Worm (Caenorhabditis elegans) whole organism, L1 larva: ENCODE measurements around the gene ZK1307.7.

ENCODE experiments used
- C16A3.4 ChIP-seq: fragments of 150-350 bp; optimal IDR thresholded peaks from 2 replicates; lab custom pipeline; 2014; ENCODE audit warnings: missing biosample characterization, missing genetic modification characterization
- F16B12.6 ChIP-seq: fragments of 150-350 bp; optimal IDR thresholded peaks from 2 replicates; lab custom pipeline; 2014; ENCODE audit warnings: missing biosample characterization, missing genetic modification characterization
- alr-1 ChIP-seq: fragments of 200-800 bp; sonication (Bioruptor generic); optimal IDR thresholded peaks from 2 replicates; lab custom pipeline; 2018; ENCODE audit warnings: borderline replicate concordance, mild to moderate bottlenecking, missing genetic modification characterization, missing compliant biosample characterization
- ama-1 ChIP-seq: fragments of 150-350 bp; optimal IDR thresholded peaks from 2 replicates; lab custom pipeline; 2014
- blmp-1 ChIP-seq: fragments of 150-350 bp; optimal IDR thresholded peaks from 2 replicates; lab custom pipeline; 2014; ENCODE audit warnings: missing biosample characterization, missing genetic modification characterization
- ceh-82 ChIP-seq, 3 experiments: fragments of 150-350 bp in 1 of 3; sonication (generic microtip) in 2 of 3; optimal IDR thresholded peaks; 2 replicates each; lab custom pipeline; 2014 to 2017; ENCODE audit warnings: missing biosample characterization in 3 of 3, missing genetic modification characterization in 3 of 3
- ces-1 ChIP-seq: fragments of 150-350 bp; optimal IDR thresholded peaks from 2 replicates; lab custom pipeline; 2014; ENCODE audit warnings: missing biosample characterization, missing genetic modification reagents, missing genetic modification characterization
- efl-1 ChIP-seq, 4 experiments: fragments of 150-350 bp; optimal IDR thresholded peaks in 3 of 4; peaks in 1 of 4; 1 replicate in 1 of 4; 2 replicates in 3 of 4; lab custom pipeline; 2014; ENCODE audit warnings: missing biosample characterization in 2 of 4, missing genetic modification characterization in 2 of 4, missing genetic modification reagents in 2 of 4
- elt-2 ChIP-seq: sonication (generic microtip); optimal IDR thresholded peaks from 2 replicates; lab custom pipeline; 2016; ENCODE audit warnings: missing genetic modification characterization, mild to moderate bottlenecking, inconsistent platforms, missing compliant biosample characterization, missing genetic modification reagents
- elt-3 ChIP-seq, 6 experiments: fragments of 150-350 bp in 1 of 6; sonication (generic microtip); optimal IDR thresholded peaks; 2 replicates each; lab custom pipeline; 2017 to 2018; ENCODE audit warnings: missing biosample characterization in 6 of 6, missing genetic modification characterization in 6 of 6, inconsistent platforms in 1 of 6
- ets-5 ChIP-seq: fragments of 200-800 bp; sonication (Bioruptor generic); IDR thresholded peaks from 2 replicates; pipeline ENCODE4 v1.3.6; 2022; ENCODE audit warnings: missing genetic modification characterization, missing compliant biosample characterization
- fos-1 ChIP-seq: fragments of 150-350 bp; optimal IDR thresholded peaks from 2 replicates; lab custom pipeline; 2014; ENCODE audit warnings: missing biosample characterization, missing genetic modification characterization
- grh-1 ChIP-seq: fragments of 200-800 bp; sonication (Bioruptor generic); IDR thresholded peaks from 2 replicates; pipeline ENCODE4 v1.3.6; 2022; ENCODE audit warnings: missing genetic modification reagents, missing genetic modification characterization, missing compliant biosample characterization
- hlh-4 ChIP-seq: sonication (generic microtip); optimal IDR thresholded peaks from 2 replicates; lab custom pipeline; 2016; ENCODE audit warnings: mild to moderate bottlenecking, missing genetic modification characterization, missing compliant biosample characterization
- lin-13 ChIP-seq: fragments of 150-350 bp; optimal IDR thresholded peaks from 2 replicates; lab custom pipeline; 2014; ENCODE audit warnings: missing biosample characterization, missing genetic modification reagents, missing genetic modification characterization
- lin-14 ChIP-seq: fragments of 200-800 bp; sonication (Bioruptor generic); optimal IDR thresholded peaks from 2 replicates; lab custom pipeline; 2018; ENCODE audit warnings: mild to moderate bottlenecking, missing genetic modification characterization, moderate library complexity, missing compliant biosample characterization
- lin-35 ChIP-seq, 2 experiments: fragments of 150-350 bp; optimal IDR thresholded peaks; 2 replicates each; lab custom pipeline; 2014; ENCODE audit warnings: missing biosample characterization in 2 of 2, missing genetic modification characterization in 2 of 2, missing genetic modification reagents in 2 of 2
- lsy-2 ChIP-seq, 2 experiments: fragments of 150-350 bp; optimal IDR thresholded peaks; 2 replicates each; lab custom pipeline; 2014; ENCODE audit warnings: missing biosample characterization in 2 of 2, missing genetic modification characterization in 2 of 2
- mdl-1 ChIP-seq, 2 experiments: fragments of 150-350 bp; optimal IDR thresholded peaks; 2 replicates each; lab custom pipeline; 2014 to 2017; ENCODE audit warnings: missing biosample characterization in 2 of 2, missing genetic modification characterization in 2 of 2, inconsistent platforms in 1 of 2
- nhr-11 ChIP-seq: fragments of 150-350 bp; optimal IDR thresholded peaks from 2 replicates; lab custom pipeline; 2014; ENCODE audit warnings: missing biosample characterization, missing genetic modification characterization
- nhr-12 ChIP-seq: sonication (generic microtip); optimal IDR thresholded peaks from 2 replicates; lab custom pipeline; 2017; ENCODE audit warnings: missing biosample characterization, missing genetic modification characterization
- nhr-19 ChIP-seq: fragments of 200-800 bp; sonication (Bioruptor generic); conservative IDR thresholded peaks from 2 replicates; pipeline ENCODE4 v1.3.6; 2022; ENCODE audit warnings: missing genetic modification characterization, missing compliant biosample characterization
- nhr-20 ChIP-seq: sonication (generic microtip); optimal IDR thresholded peaks from 2 replicates; lab custom pipeline; 2016; ENCODE audit warnings: mild to moderate bottlenecking, missing genetic modification characterization, missing compliant biosample characterization
- nhr-47 ChIP-seq: sonication (generic microtip); optimal IDR thresholded peaks from 2 replicates; lab custom pipeline; 2016; ENCODE audit warnings: mild to moderate bottlenecking, missing genetic modification characterization, moderate library complexity, missing compliant biosample characterization
- nhr-71 ChIP-seq: sonication (generic microtip); optimal IDR thresholded peaks from 2 replicates; lab custom pipeline; 2016; ENCODE audit warnings: mild to moderate bottlenecking, missing genetic modification characterization, moderate library complexity, missing compliant biosample characterization
- nhr-76 ChIP-seq: sonication (generic microtip); optimal IDR thresholded peaks from 2 replicates; lab custom pipeline; 2017; ENCODE audit warnings: missing biosample characterization, missing genetic modification characterization
- nhr-84 ChIP-seq: sonication (generic microtip); optimal IDR thresholded peaks from 2 replicates; lab custom pipeline; 2017; ENCODE audit warnings: missing biosample characterization, missing genetic modification characterization
- nhr-85 ChIP-seq: sonication (generic microtip); peaks from one replicate; lab custom pipeline; 2016; ENCODE audit warnings: missing genetic modification characterization, inconsistent platforms, missing compliant biosample characterization
- nhr-90 ChIP-seq: sonication (generic microtip); optimal IDR thresholded peaks from 2 replicates; lab custom pipeline; 2016; ENCODE audit warnings: mild to moderate bottlenecking, missing genetic modification characterization, missing compliant biosample characterization; ENCODE audit not compliant: poor library complexity
- pax-3 ChIP-seq: fragments of 200-800 bp; sonication (Bioruptor generic); optimal IDR thresholded peaks from 2 replicates; lab custom pipeline; 2018; ENCODE audit warnings: mild to moderate bottlenecking, missing genetic modification characterization, moderate library complexity, missing compliant biosample characterization
- pqm-1 ChIP-seq: sonication (generic microtip); optimal IDR thresholded peaks from 3 replicates; lab custom pipeline; 2017; ENCODE audit warnings: missing biosample characterization, missing genetic modification characterization
- rnt-1 ChIP-seq: sonication (generic microtip); optimal IDR thresholded peaks from 2 replicates; lab custom pipeline; 2016; ENCODE audit warnings: mild to moderate bottlenecking, missing genetic modification characterization, moderate library complexity, missing compliant biosample characterization
- snu-23 ChIP-seq: sonication (generic microtip); optimal IDR thresholded peaks from 2 replicates; lab custom pipeline; 2016; ENCODE audit warnings: missing genetic modification characterization, missing compliant biosample characterization
- sox-4 ChIP-seq: sonication (generic microtip); optimal IDR thresholded peaks from 2 replicates; lab custom pipeline; 2016; ENCODE audit warnings: missing genetic modification characterization, missing compliant biosample characterization
- tbx-2 ChIP-seq: sonication (generic microtip); optimal IDR thresholded peaks from 2 replicates; lab custom pipeline; 2016; ENCODE audit warnings: missing genetic modification characterization, missing compliant biosample characterization
- unc-130 ChIP-seq: fragments of 150-350 bp; optimal IDR thresholded peaks from 2 replicates; lab custom pipeline; 2017; ENCODE audit warnings: missing biosample characterization, missing genetic modification characterization, inconsistent platforms
- unc-98 ChIP-seq: fragments of 200-800 bp; sonication (Bioruptor generic); IDR thresholded peaks from 2 replicates; pipeline ENCODE4 v1.3.6; 2022; ENCODE audit warnings: missing genetic modification characterization, missing compliant biosample characterization
- vab-15 ChIP-seq: sonication (generic microtip); optimal IDR thresholded peaks from 2 replicates; lab custom pipeline; 2017; ENCODE audit warnings: missing genotype, mild to moderate bottlenecking, missing genetic modification characterization, missing compliant biosample characterization
- xbp-1 ChIP-seq: sonication (generic microtip); optimal IDR thresholded peaks from 2 replicates; lab custom pipeline; 2016; ENCODE audit warnings: missing genetic modification characterization, missing compliant biosample characterization
- zag-1 ChIP-seq: fragments of 150-350 bp; optimal IDR thresholded peaks from 2 replicates; lab custom pipeline; 2014; ENCODE audit warnings: missing biosample characterization, missing genetic modification characterization
- zip-4 ChIP-seq: fragments of 200-800 bp; sonication (Bioruptor generic); optimal IDR thresholded peaks from 2 replicates; lab custom pipeline; 2018; ENCODE audit warnings: mild to moderate bottlenecking, missing genetic modification characterization, moderate library complexity, missing compliant biosample characterization
- ztf-4 ChIP-seq: fragments of 150-350 bp; optimal IDR thresholded peaks from 2 replicates; lab custom pipeline; 2014; ENCODE audit warnings: missing biosample characterization, missing genetic modification characterization

The ZK1307.7 gene

DNA sequence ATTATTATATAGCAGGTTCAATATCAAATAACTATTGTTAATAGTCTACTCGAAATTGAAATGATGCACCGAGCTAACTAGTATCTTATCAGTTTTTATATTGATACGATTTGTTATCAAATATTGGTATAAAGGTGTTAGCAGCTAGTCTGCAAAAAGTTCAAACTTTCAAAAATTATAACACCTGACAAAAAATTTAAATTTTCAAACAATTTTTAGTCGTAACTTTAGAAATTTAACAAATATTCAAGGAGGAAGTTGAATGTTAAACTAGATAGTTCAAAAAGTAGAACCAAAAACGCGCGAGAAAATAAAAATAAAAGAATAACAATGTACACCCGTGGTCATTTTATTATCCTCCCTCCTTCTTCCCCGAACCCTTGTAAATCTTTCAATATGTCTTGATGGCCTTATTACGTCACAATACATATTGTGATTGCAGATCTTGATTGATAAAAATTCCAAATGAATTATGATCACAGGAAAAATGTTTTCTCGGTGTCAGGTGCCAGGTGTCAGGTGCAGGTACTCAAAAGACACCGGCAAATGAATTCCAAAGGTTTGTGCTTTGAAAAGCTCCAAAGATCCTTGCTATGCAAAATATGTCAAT lies 19.2 kb downstream of the ZK1307.7 start, which contains the start of gene ZK1307.1:
Gene ZK1307.1 (minus strand): TSS at position 51 of the 610 bp plus-strand sequence.
- TF ChIP-seq elt-2 (tag; lab: Kevin White, UChicago) (peak; percentile 32), ces-1 (GFP tag; lab: Kevin White, UChicago) (no peak), fos-1 (tag; lab: Kevin White, UChicago) (no peak), hlh-4 (tag; lab: Kevin White, UChicago) (no peak), grh-1 (GFP tag; lab: Robert Waterston, UW) (no peak), efl-1 (optimal IDR thresholded peaks at IDR 0.05; lab: Kevin White, UChicago) (no peak), efl-1 (GFP tag; optimal IDR thresholded peaks at IDR 0.05 in 1 of 2; lab: Kevin White, UChicago) (no peak), blmp-1 (peak; percentile 23), sox-4 (tag; lab: Kevin White, UChicago) (no peak)

DNA sequence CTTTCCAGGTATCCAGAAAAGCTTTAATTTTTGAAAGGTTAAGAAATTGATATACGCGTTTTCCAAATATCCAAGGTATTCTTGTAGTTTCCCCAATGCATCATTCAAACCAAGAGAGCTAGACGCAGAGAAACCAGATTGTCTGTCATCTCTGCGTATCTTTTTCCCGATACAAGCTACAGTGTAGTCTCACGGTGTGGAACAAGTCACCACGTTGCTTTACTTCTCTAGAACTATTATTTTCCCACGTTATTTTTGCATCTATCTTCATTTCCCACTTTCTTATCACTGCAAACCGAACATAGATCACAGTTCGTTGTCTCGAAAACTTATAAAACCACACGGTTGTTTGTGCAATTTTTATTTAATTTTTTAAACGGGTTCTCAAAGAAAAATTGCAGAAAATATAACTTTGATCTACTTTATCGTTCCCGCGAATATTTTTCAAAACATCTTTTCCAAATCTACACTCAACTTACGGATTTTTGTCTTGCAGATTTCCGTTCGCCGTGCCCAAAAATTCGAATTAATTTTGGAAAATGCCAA lies 19.9 kb downstream of the ZK1307.7 start, which contains the start of gene gstk-1:
Gene gstk-1 (plus strand): TSS at position 496 of the 546 bp plus-strand sequence.
- TF ChIP-seq C16A3.4 (tag; lab: Kevin White, UChicago) (peak; percentile 11), nhr-47 (tag; lab: Kevin White, UChicago) (peak; percentile 39), nhr-85 (peak; percentile 78), vab-15 (tag; lab: Kevin White, UChicago) (no peak), nhr-11 (tag; lab: Kevin White, UChicago) (peak; percentile 13), alr-1 (tag; lab: Kevin White, UChicago) (no peak), lin-13 (GFP tag; lab: Kevin White, UChicago) (no peak), ama-1 (lab: Kevin White, UChicago) (no peak), nhr-20 (peak; percentile 94), mdl-1 (tag; optimal IDR thresholded peaks at IDR 0.05; lab: Kevin White, UChicago) (peak in 1 of 2 experiments; percentile 67), elt-3 (tag; optimal IDR thresholded peaks at IDR 0.05; lab: Kevin White, UChicago) (peak in 2 of 6 experiments; percentile 44 to 67), lin-35 (GFP tag; optimal IDR thresholded peaks at IDR 0.05; lab: Kevin White, UChicago) (peak in 1 of 2 experiments; percentile 70), lin-14 (peak; percentile 10), pqm-1 (tag; lab: Kevin White, UChicago) (no peak), efl-1 (optimal IDR thresholded peaks at IDR 0.05; lab: Kevin White, UChicago) (peak in 1 of 2 experiments; percentile 13), efl-1 (GFP tag; optimal IDR thresholded peaks at IDR 0.05 in 1 of 2; lab: Kevin White, UChicago) (no peak), tbx-2 (tag; lab: Kevin White, UChicago) (peak; percentile 9), blmp-1 (peak; percentile 31), snu-23 (peak; percentile 13), unc-98 (no peak), xbp-1 (tag; lab: Kevin White, UChicago) (no peak), rnt-1 (peak; percentile 23), nhr-19 (GFP tag; lab: Robert Waterston, UW) (0 out of 2 replicates have a peak, but pooled peaks have one; percentile 13), nhr-71 (tag; lab: Kevin White, UChicago) (peak; percentile 57), grh-1 (GFP tag; lab: Robert Waterston, UW) (peak; percentile 31; the same call in 1 of the 2 replicates), lsy-2 (tag; optimal IDR thresholded peaks at IDR 0.05; lab: Kevin White, UChicago) (peak in 1 of 2 experiments; percentile 2), nhr-90 (tag; lab: Kevin White, UChicago) (peak; percentile 61), elt-2 (tag; lab: Kevin White, UChicago) (peak; percentile 68)

DNA sequence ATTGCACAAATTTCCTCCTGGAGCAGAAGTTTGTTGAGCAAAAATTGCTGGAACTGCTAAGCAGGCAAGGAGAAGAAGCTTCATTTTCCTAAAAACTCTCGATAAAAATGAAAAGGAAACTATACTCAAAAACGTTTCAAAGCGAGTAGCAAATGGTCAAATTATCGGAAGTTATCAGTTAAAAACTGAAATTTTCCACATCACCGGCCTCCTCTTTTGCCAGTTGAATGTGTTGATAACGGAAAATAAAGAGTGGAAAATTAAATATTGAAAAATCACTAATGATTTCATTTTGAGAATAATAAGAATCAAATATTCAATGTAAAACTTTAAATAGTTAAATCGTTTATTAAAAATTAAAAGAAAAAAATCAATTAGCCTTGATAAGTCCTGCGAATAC lies 22.5 kb downstream of the ZK1307.7 start, which contains the start of gene ZK1320.2:
Gene ZK1320.2 (minus strand): TSS at position 88 of the 400 bp plus-strand sequence.
- TF ChIP-seq alr-1 (tag; lab: Kevin White, UChicago), result no peak
- TF ChIP-seq elt-2 (tag; lab: Kevin White, UChicago), result peak; percentile 26

ce11 chrII:9660379-9660778 lies 24.0 kb downstream of the ZK1307.7 start, which contains the start of gene ZK1320.3:
Gene ZK1320.3, minus strand, starts transcription at chrII:9660419.
- no peak for TF ChIP-seq ztf-4 (tag; lab: Kevin White, UChicago)
- TF ChIP-seq snu-23, result no peak
- TF ChIP-seq F16B12.6 (tag; lab: Kevin White, UChicago), result no peak
- TF ChIP-seq ceh-82 (tag; optimal IDR thresholded peaks at IDR 0.05; lab: Kevin White, UChicago), result no peak
- TF ChIP-seq zip-4 (GFP tag; lab: Kevin White, UChicago), result no peak
- TF ChIP-seq ets-5 (GFP tag; lab: Robert Waterston, UW), result no peak
- no peak for TF ChIP-seq pax-3 (tag; lab: Kevin White, UChicago)
- no peak for TF ChIP-seq vab-15 (tag; lab: Kevin White, UChicago)
- TF ChIP-seq lin-13 (GFP tag; lab: Kevin White, UChicago), result no peak
- no peak for TF ChIP-seq elt-3 (tag; optimal IDR thresholded peaks at IDR 0.05; lab: Kevin White, UChicago)
- no peak for TF ChIP-seq pqm-1 (tag; lab: Kevin White, UChicago)
- TF ChIP-seq nhr-47 (tag; lab: Kevin White, UChicago), result no peak
- TF ChIP-seq ama-1 (lab: Kevin White, UChicago), result no peak
- no peak for TF ChIP-seq tbx-2 (tag; lab: Kevin White, UChicago)
- no peak for TF ChIP-seq unc-130 (tag; lab: Kevin White, UChicago)
- no peak for TF ChIP-seq nhr-84 (tag; lab: Kevin White, UChicago)
- TF ChIP-seq ces-1 (GFP tag; lab: Kevin White, UChicago), result no peak
- no peak for TF ChIP-seq nhr-76 (tag; lab: Kevin White, UChicago)
- TF ChIP-seq zag-1 (tag; lab: Kevin White, UChicago), result no peak
- TF ChIP-seq nhr-12 (tag; lab: Kevin White, UChicago), result no peak
